Worm (Caenorhabditis elegans) whole organism, young adult: ENCODE results near the gene cutl-27.

Experiments used
- B0019.2 ChIP-seq: fragments of 200-800 bp; sonication (Bioruptor generic); conservative IDR thresholded peaks from 2 replicates; pipeline ENCODE4 v1.3.6; 2022; ENCODE audit warnings: missing genetic modification reagents, missing genetic modification characterization, missing compliant biosample characterization
- C17E4.6 ChIP-seq: fragments of 200-800 bp; sonication (Bioruptor generic); IDR thresholded peaks from 2 replicates; pipeline ENCODE4 v1.3.6; 2022; ENCODE audit warnings: missing genetic modification reagents, missing genetic modification characterization, missing compliant biosample characterization
- F10E7.11 ChIP-seq: sonication (generic microtip); optimal IDR thresholded peaks from 2 replicates; lab custom pipeline; 2017; ENCODE audit warnings: mild to moderate bottlenecking, missing genetic modification characterization, moderate library complexity, missing compliant biosample characterization
- T26A5.8 ChIP-seq: sonication (generic microtip); optimal IDR thresholded peaks from 2 replicates; lab custom pipeline; 2016; ENCODE audit warnings: missing genetic modification characterization, missing compliant biosample characterization
- akir-1 ChIP-seq: fragments of 200-800 bp; sonication (Bioruptor generic); optimal IDR thresholded peaks from 2 replicates; lab custom pipeline; 2018; ENCODE audit warnings: mild to moderate bottlenecking, missing genetic modification characterization, moderate library complexity, missing compliant biosample characterization
- atf-7 ChIP-seq: sonication (generic microtip); optimal IDR thresholded peaks from 2 replicates; lab custom pipeline; 2017; ENCODE audit warnings: mild to moderate bottlenecking, missing genetic modification characterization, missing compliant biosample characterization
- cebp-2 ChIP-seq: fragments of 200-800 bp; sonication (Bioruptor generic); IDR thresholded peaks from 2 replicates; pipeline ENCODE4 v1.3.6; 2022; ENCODE audit warnings: missing genetic modification characterization, missing compliant biosample characterization
- ceh-58 ChIP-seq: fragments of 200-800 bp; sonication (Bioruptor generic); IDR thresholded peaks from 2 replicates; pipeline ENCODE4 v1.3.6; 2022; ENCODE audit warnings: missing genetic modification characterization, missing compliant biosample characterization
- dpl-1 ChIP-seq: fragments of 150-350 bp; optimal IDR thresholded peaks from 2 replicates; lab custom pipeline; 2014; ENCODE audit warnings: missing biosample characterization, missing genetic modification reagents, missing genetic modification characterization
- ekl-4 ChIP-seq: fragments of 200-800 bp; sonication (Bioruptor generic); IDR thresholded peaks from 2 replicates; pipeline ENCODE4 v1.3.6; 2022; ENCODE audit warnings: missing genetic modification reagents, missing genetic modification characterization, missing compliant biosample characterization
- ets-4 ChIP-seq: fragments of 200-800 bp; sonication (Bioruptor generic); optimal IDR thresholded peaks from 2 replicates; lab custom pipeline; 2018; ENCODE audit warnings: mild to moderate bottlenecking, missing genetic modification characterization, missing compliant biosample characterization
- fkh-3 ChIP-seq: sonication (generic microtip); optimal IDR thresholded peaks from 2 replicates; lab custom pipeline; 2016; ENCODE audit warnings: mild to moderate bottlenecking, missing genetic modification characterization, missing compliant biosample characterization
- hlh-12 ChIP-seq: sonication (generic microtip); optimal IDR thresholded peaks from 2 replicates; lab custom pipeline; 2016; ENCODE audit warnings: missing genetic modification characterization, missing compliant biosample characterization
- let-526 ChIP-seq: fragments of 200-800 bp; sonication (Bioruptor generic); IDR thresholded peaks from 2 replicates; pipeline ENCODE4 v1.3.6; 2022; ENCODE audit warnings: missing genetic modification reagents, missing genetic modification characterization, missing compliant biosample characterization
- lin-40 ChIP-seq: sonication (generic microtip); optimal IDR thresholded peaks from 2 replicates; lab custom pipeline; 2016; ENCODE audit warnings: missing genetic modification characterization, mild to moderate bottlenecking, missing compliant biosample characterization, missing genotype, missing genetic modification reagents
- madf-3 ChIP-seq: fragments of 200-800 bp; sonication (Bioruptor generic); IDR thresholded peaks from 2 replicates; pipeline ENCODE4 v1.3.6; 2022; ENCODE audit warnings: missing genetic modification reagents, missing genetic modification characterization, missing compliant biosample characterization
- madf-6 ChIP-seq: fragments of 200-800 bp; sonication (Bioruptor generic); IDR thresholded peaks from 2 replicates; pipeline ENCODE4 v1.3.6; 2022; ENCODE audit warnings: missing genetic modification reagents, missing genetic modification characterization, missing compliant biosample characterization
- mcd-1 ChIP-seq: fragments of 200-800 bp; sonication (Bioruptor generic); IDR thresholded peaks from 2 replicates; pipeline ENCODE4 v1.3.6; 2022; ENCODE audit warnings: missing genetic modification reagents, missing genetic modification characterization, missing compliant biosample characterization
- mel-28 ChIP-seq: sonication (generic microtip); optimal IDR thresholded peaks from 2 replicates; lab custom pipeline; 2016; ENCODE audit warnings: borderline replicate concordance, mild to moderate bottlenecking, missing genetic modification characterization, missing compliant biosample characterization
- nfya-1 ChIP-seq: sonication (generic microtip); optimal IDR thresholded peaks from 2 replicates; lab custom pipeline; 2017; ENCODE audit warnings: antibody characterized with exemption, missing compliant biosample characterization, missing genetic modification characterization, borderline replicate concordance; ENCODE audit not compliant: insufficient read depth
- nhr-27 ChIP-seq: fragments of 200-800 bp; sonication (Bioruptor generic); optimal IDR thresholded peaks from 2 replicates; lab custom pipeline; 2018; ENCODE audit warnings: mild to moderate bottlenecking, missing genetic modification characterization, moderate library complexity, missing compliant biosample characterization
- nhr-80 ChIP-seq: sonication (generic microtip); optimal IDR thresholded peaks from 2 replicates; lab custom pipeline; 2016; ENCODE audit warnings: missing genetic modification characterization, missing compliant biosample characterization
- nhr-90 ChIP-seq: sonication (generic microtip); optimal IDR thresholded peaks from 2 replicates; lab custom pipeline; 2016; ENCODE audit warnings: missing genotype, mild to moderate bottlenecking, missing genetic modification characterization, missing compliant biosample characterization
- pbrm-1 ChIP-seq: fragments of 200-800 bp; sonication (Bioruptor generic); IDR thresholded peaks from 2 replicates; pipeline ENCODE4 v1.3.6; 2022; ENCODE audit warnings: missing genetic modification reagents, missing genetic modification characterization, missing compliant biosample characterization
- repo-1 ChIP-seq: sonication (generic microtip); optimal IDR thresholded peaks from 2 replicates; lab custom pipeline; 2017; ENCODE audit warnings: mild to moderate bottlenecking, missing genetic modification characterization, missing compliant biosample characterization
- sdz-38 ChIP-seq: sonication (generic microtip); optimal IDR thresholded peaks from 2 replicates; lab custom pipeline; 2016; ENCODE audit warnings: missing genotype, missing genetic modification characterization, missing compliant biosample characterization
- snpc-1.1 ChIP-seq: sonication (generic microtip); optimal IDR thresholded peaks from 2 replicates; lab custom pipeline; 2017; ENCODE audit warnings: missing genetic modification characterization, mild to moderate bottlenecking, missing compliant biosample characterization, antibody characterized with exemption, moderate library complexity, missing genotype, missing genetic modification reagents; ENCODE audit not compliant: insufficient read depth
- snpc-4 ChIP-seq, 5 experiments: fragments of 150-350 bp in 1 of 5; sonication (generic microtip) in 4 of 5; optimal IDR thresholded peaks; 2 replicates each; lab custom pipeline; 2014 to 2018; ENCODE audit warnings: missing genetic modification characterization in 5 of 5, missing biosample characterization in 3 of 5, antibody characterized with exemption in 2 of 5, mild to moderate bottlenecking in 2 of 5, missing compliant biosample characterization in 2 of 5, missing genotype in 2 of 5, moderate library complexity in 2 of 5, missing genetic modification reagents in 1 of 5
- sptf-2 ChIP-seq: fragments of 200-800 bp; sonication (Bioruptor generic); optimal IDR thresholded peaks from 2 replicates; lab custom pipeline; 2018; ENCODE audit warnings: mild to moderate bottlenecking, missing genetic modification characterization, missing compliant biosample characterization
- tbx-9 ChIP-seq: sonication (generic microtip); optimal IDR thresholded peaks from 2 replicates; lab custom pipeline; 2016; ENCODE audit warnings: borderline replicate concordance, missing genetic modification characterization, inconsistent platforms, missing compliant biosample characterization
- ztf-18 ChIP-seq: sonication (generic microtip); optimal IDR thresholded peaks from 2 replicates; lab custom pipeline; 2016; ENCODE audit warnings: missing genotype, mild to moderate bottlenecking, missing genetic modification characterization, missing compliant biosample characterization
- ztf-28 ChIP-seq: fragments of 200-800 bp; sonication (Bioruptor generic); IDR thresholded peaks from 2 replicates; pipeline ENCODE4 v1.3.6; 2022; ENCODE audit warnings: missing genetic modification reagents, missing genetic modification characterization, missing compliant biosample characterization
- ztf-3 ChIP-seq: fragments of 200-800 bp; sonication (Bioruptor generic); optimal IDR thresholded peaks from 2 replicates; lab custom pipeline; 2018; ENCODE audit warnings: mild to moderate bottlenecking, missing genetic modification characterization, missing compliant biosample characterization

cutl-27 gene

ce11 chrIV:11882534-11882933, 4.2 kb downstream of the cutl-27 start:
- TF ChIP-seq mcd-1 (GFP tag; lab: Robert Waterston, UW) (no peak), madf-6 (GFP tag; lab: Robert Waterston, UW) (no peak), F10E7.11 (tag; lab: Kevin White, UChicago) (no peak), dpl-1 (GFP tag; lab: Kevin White, UChicago) (no peak), tbx-9 (tag; lab: Kevin White, UChicago) (no peak), C17E4.6 (GFP tag; lab: Robert Waterston, UW) (no peak), nfya-1 (tag; lab: Kevin White, UChicago) (no peak), akir-1 (no peak), pbrm-1 (no peak), lin-40 (tag; lab: Kevin White, UChicago) (no peak), T26A5.8 (tag; lab: Kevin White, UChicago) (no peak), ztf-3 (GFP tag; lab: Kevin White, UChicago) (no peak), ztf-28 (no peak), fkh-3 (no peak), mel-28 (tag; lab: Kevin White, UChicago) (no peak), nhr-27 (tag; lab: Kevin White, UChicago) (no peak)
- TF ChIP-seq, all 124 proteins: peak for 0

- no peak for TF ChIP-seq nhr-90 (tag; lab: Kevin White, UChicago)
- TF ChIP-seq atf-7 (tag; lab: Kevin White, UChicago) = no peak
- TF ChIP-seq sdz-38 (tag; lab: Kevin White, UChicago) = no peak
- TF ChIP-seq, all 124 proteins: peak for 0
Measured at ce11 chrIV:11883478-11883877, 5.1 kb downstream of the cutl-27 start.

ce11 chrIV:11885313-11885712, 7.0 kb downstream of the cutl-27 start, which contains the start of gene let-653:
TSS of gene let-653 (plus strand) at chrIV:11885613.
- no peak for TF ChIP-seq let-526 (GFP tag; lab: Robert Waterston, UW)
- no peak for TF ChIP-seq repo-1 (tag; lab: Kevin White, UChicago)
- TF ChIP-seq ceh-58 (GFP tag; lab: Robert Waterston, UW) = no peak
- no peak for TF ChIP-seq hlh-12 (tag; lab: Kevin White, UChicago)
- TF ChIP-seq ztf-18 = no peak
- no peak for TF ChIP-seq cebp-2
- no peak for TF ChIP-seq B0019.2 (GFP tag; lab: Robert Waterston, UW)
- TF ChIP-seq snpc-1.1 (tag; lab: Kevin White, UChicago) = no peak
- no peak for TF ChIP-seq C17E4.6 (GFP tag; lab: Robert Waterston, UW)
- TF ChIP-seq snpc-4 (GFP tag; optimal IDR thresholded peaks at IDR 0.05; lab: Kevin White, UChicago) = no peak
- no peak for TF ChIP-seq snpc-4 (tag; optimal IDR thresholded peaks at IDR 0.05; lab: Kevin White, UChicago)
- TF ChIP-seq nhr-27 (tag; lab: Kevin White, UChicago) = no peak
- TF ChIP-seq sptf-2 (GFP tag; lab: Kevin White, UChicago) = no peak
- no peak for TF ChIP-seq nhr-80
- TF ChIP-seq madf-3 (GFP tag; lab: Robert Waterston, UW) = no peak
- TF ChIP-seq ets-4 (GFP tag; lab: Kevin White, UChicago) = no peak
- TF ChIP-seq T26A5.8 (tag; lab: Kevin White, UChicago) = no peak

ce11 chrIV:11892545-11892944, 14.2 kb downstream of the cutl-27 start:
- TF ChIP-seq ekl-4 = no peak
